Fruit fly (Drosophila melanogaster): ENCODE measurements around the gene CG4768.

The CG4768 gene

DNA sequence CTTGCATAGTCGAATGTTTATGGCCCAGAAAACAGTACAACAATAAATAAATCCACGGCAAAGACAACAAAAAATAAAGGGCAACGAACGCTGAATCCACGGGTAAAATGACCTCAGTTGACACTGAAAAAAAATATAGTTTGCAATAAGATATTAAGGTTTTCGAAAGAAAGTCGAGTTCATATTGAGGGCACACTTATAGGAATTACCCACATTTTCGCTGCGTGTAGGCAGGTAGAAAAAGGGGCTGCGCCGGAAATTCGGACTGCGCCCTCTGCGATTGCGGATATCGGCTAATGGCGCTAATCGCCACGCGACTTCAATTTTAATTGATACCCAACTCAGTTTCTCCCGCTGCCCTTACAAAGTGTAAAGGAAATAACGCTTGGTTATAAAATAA, 16.7 kb downstream of the CG4768 start:
- TF ChIP-seq H15 (GFP tag; IDR thresholded peaks at IDR 0.05) (0 out of 3 replicates have a peak, but pooled peaks have one; percentile 13), bab2 (GFP tag; optimal IDR thresholded peaks at IDR 0.05) (peak; percentile 11), lilli (GFP tag; optimal IDR thresholded peaks at IDR 0.05) (peak; percentile 4), CG12071 (GFP tag; optimal IDR thresholded peaks at IDR 0.05) (no peak), ara (GFP tag; IDR thresholded peaks at IDR 0.05) (no peak), CG32532 (GFP tag; IDR thresholded peaks at IDR 0.05) (peak; percentile 14; the same call in 1 of the 2 replicates), Oli (tag; optimal IDR thresholded peaks at IDR 0.05) (peak; percentile 5), Bteb2 (GFP tag; optimal IDR thresholded peaks at IDR 0.05) (no peak), Dip3 (GFP tag; optimal IDR thresholded peaks at IDR 0.05) (peak; percentile 18), Doc2 (GFP tag; IDR thresholded peaks at IDR 0.05) (no peak), Atf6 (GFP tag; IDR thresholded peaks at IDR 0.05) (peak; percentile 14; the same call in 1 of the 2 replicates), Rx (GFP tag; IDR thresholded peaks at IDR 0.05) (peak; percentile 23; the same call in 1 of the 2 replicates), dysf (GFP tag; IDR thresholded peaks at IDR 0.05) (0 out of 3 replicates have a peak, but pooled peaks have one; percentile 19), da (GFP tag; optimal IDR thresholded peaks at IDR 0.05) (no peak), CG4854 (GFP tag; optimal IDR thresholded peaks at IDR 0.05) (no peak), Gug (GFP tag; IDR thresholded peaks at IDR 0.05) (0 out of 4 replicates have a peak, but pooled peaks have one; percentile 23), nom (GFP tag; optimal IDR thresholded peaks at IDR 0.05) (no peak), Optix (GFP tag; IDR thresholded peaks at IDR 0.05) (0 out of 3 replicates have a peak, but pooled peaks have one; percentile 40), cad (GFP tag; optimal IDR thresholded peaks at IDR 0.05) (peak; percentile 42), CG7556 (GFP tag; optimal IDR thresholded peaks at IDR 0.05) (peak; percentile 8), CG6854 (GFP tag; optimal IDR thresholded peaks at IDR 0.05) (no peak), CG17385 (GFP tag; optimal IDR thresholded peaks at IDR 0.05) (no peak), hkb (optimal IDR thresholded peaks at IDR 0.05) (no peak), hkb (GFP tag; IDR thresholded peaks at IDR 0.05) (no peak), CG15479 (GFP tag; optimal IDR thresholded peaks at IDR 0.05) (no peak), crp (GFP tag; optimal IDR thresholded peaks at IDR 0.05) (no peak), emc (GFP tag; optimal IDR thresholded peaks at IDR 0.05) (no peak), CG11504 (tag; optimal IDR thresholded peaks at IDR 0.05) (peak; percentile 1), Ravus (GFP tag; IDR thresholded peaks at IDR 0.05) (no peak), Rfx (GFP tag; IDR thresholded peaks at IDR 0.05) (0 out of 2 replicates have a peak, but pooled peaks have one; percentile 12), CG7839 (tag; optimal IDR thresholded peaks at IDR 0.05) (peak; percentile 35), ATbp (GFP tag; optimal IDR thresholded peaks at IDR 0.05) (peak; percentile 2), Med (GFP tag) (peak; percentile 75), esg (GFP tag; conservative IDR thresholded peaks at IDR 0.05) (0 out of 2 replicates have a peak, but pooled peaks have one; percentile 13), dmrt99B (tag; optimal IDR thresholded peaks at IDR 0.05) (peak; percentile 24), row (GFP tag; IDR thresholded peaks at IDR 0.05) (peak; percentile 27; the same call in 1 of the 3 replicates), wek (GFP tag; optimal IDR thresholded peaks at IDR 0.05) (no peak), HLH3B (GFP tag; IDR thresholded peaks at IDR 0.05) (no peak), CG6689 (GFP tag; IDR thresholded peaks at IDR 0.05) (0 out of 2 replicates have a peak, but pooled peaks have one; percentile 10), CG14441 (GFP tag; IDR thresholded peaks at IDR 0.05) (peak; percentile 20; the same call in 1 of the 2 replicates), Ets65A (GFP tag) (peak; percentile 70), gro (GFP tag; optimal IDR thresholded peaks at IDR 0.05) (no peak), zf30C (GFP tag; optimal IDR thresholded peaks at IDR 0.05) (peak; percentile 54)

All from whole organism, embryonic.